Worm (Caenorhabditis elegans) whole organism, L4 larva: ENCODE measurements around the gene uda-1.
"Not testable (repeated sequence)": the region's sequence is repeated elsewhere in the genome, so short reads cannot be mapped to it uniquely, and the experiment has no call there.

Source experiments
- D1046.2 ChIP-seq: fragments of 200-800 bp; sonication (Bioruptor generic); IDR thresholded peaks from 2 replicates; pipeline ENCODE4 v1.3.6; 2022; ENCODE audit warnings: missing genetic modification characterization, missing compliant biosample characterization
- F37D6.2 ChIP-seq: sonication (generic microtip); optimal IDR thresholded peaks from 2 replicates; lab custom pipeline; 2016; ENCODE audit warnings: mild to moderate bottlenecking, missing genetic modification characterization, missing compliant biosample characterization
- F49E8.2 ChIP-seq: sonication (generic microtip); optimal IDR thresholded peaks from 2 replicates; lab custom pipeline; 2016; ENCODE audit warnings: missing compliant biosample characterization, mild to moderate bottlenecking, missing genetic modification characterization, borderline replicate concordance
- Y48G9A.11 ChIP-seq: fragments of 200-800 bp; sonication (Bioruptor generic); IDR thresholded peaks from 2 replicates; pipeline ENCODE4 v1.3.6; 2022; ENCODE audit warnings: missing genetic modification reagents, missing genetic modification characterization, missing compliant biosample characterization
- aha-1 ChIP-seq: fragments of 150-350 bp; peaks from one replicate; lab custom pipeline; 2014; ENCODE audit warnings: missing biosample characterization, missing genetic modification characterization
- arid-1 ChIP-seq: fragments of 200-800 bp; sonication (Bioruptor generic); conservative IDR thresholded peaks from 2 replicates; pipeline ENCODE4 v1.3.6; 2022; ENCODE audit warnings: missing genetic modification reagents, missing genetic modification characterization, missing compliant biosample characterization
- ceh-20 ChIP-seq: fragments of 200-800 bp; sonication (Bioruptor generic); IDR thresholded peaks from 2 replicates; pipeline ENCODE4 v1.3.6; 2022; ENCODE audit warnings: missing genetic modification reagents, missing genetic modification characterization, missing compliant biosample characterization
- ces-1 ChIP-seq: fragments of 150-350 bp; sonication (generic microtip); optimal IDR thresholded peaks from 4 replicates; lab custom pipeline; 2014; ENCODE audit warnings: missing biosample characterization, missing genetic modification reagents, missing genetic modification characterization
- ctbp-1 ChIP-seq: fragments of 200-800 bp; sonication (Bioruptor generic); IDR thresholded peaks from 2 replicates; pipeline ENCODE4 v1.3.6; 2022; ENCODE audit warnings: missing genetic modification reagents, missing genetic modification characterization, missing compliant biosample characterization
- daf-19 ChIP-seq: fragments of 200-800 bp; sonication (Bioruptor generic); conservative IDR thresholded peaks from 2 replicates; pipeline ENCODE4 v1.3.6; 2022; ENCODE audit warnings: missing genetic modification characterization, missing compliant biosample characterization
- dmd-6 ChIP-seq: fragments of 200-800 bp; sonication (Bioruptor generic); IDR thresholded peaks from 2 replicates; pipeline ENCODE4 v1.3.6; 2022; ENCODE audit warnings: missing genetic modification reagents, missing genetic modification characterization, missing compliant biosample characterization
- dmd-8 ChIP-seq: fragments of 200-800 bp; sonication (Bioruptor generic); IDR thresholded peaks from 2 replicates; pipeline ENCODE4 v1.3.6; 2022; ENCODE audit warnings: missing genetic modification characterization, missing compliant biosample characterization
- dpl-1 ChIP-seq: fragments of 150-350 bp; optimal IDR thresholded peaks from 2 replicates; lab custom pipeline; 2014; ENCODE audit warnings: missing biosample characterization, missing genetic modification reagents, missing genetic modification characterization
- dve-1 ChIP-seq: sonication (generic microtip); optimal IDR thresholded peaks from 2 replicates; lab custom pipeline; 2017; ENCODE audit warnings: antibody characterized with exemption, mild to moderate bottlenecking, missing genetic modification characterization, missing compliant biosample characterization; ENCODE audit not compliant: insufficient read depth
- egl-43 ChIP-seq: fragments of 200-800 bp; sonication (Bioruptor generic); IDR thresholded peaks from 2 replicates; pipeline ENCODE4 v1.3.6; 2022; ENCODE audit warnings: missing genetic modification reagents, missing genetic modification characterization, missing compliant biosample characterization
- hlh-11 ChIP-seq: fragments of 200-800 bp; sonication (Bioruptor generic); optimal IDR thresholded peaks from 2 replicates; lab custom pipeline; 2018; ENCODE audit warnings: mild to moderate bottlenecking, missing genetic modification characterization, missing compliant biosample characterization
- hmg-1.1 ChIP-seq: fragments of 200-800 bp; sonication (Bioruptor generic); IDR thresholded peaks from 2 replicates; pipeline ENCODE4 v1.3.6; 2022; ENCODE audit warnings: missing genetic modification reagents, missing genetic modification characterization, missing compliant biosample characterization
- jun-1 ChIP-seq: fragments of 150-350 bp; optimal IDR thresholded peaks from 2 replicates; lab custom pipeline; 2014; ENCODE audit warnings: missing biosample characterization, missing genetic modification reagents, missing genetic modification characterization
- lim-7 ChIP-seq: fragments of 200-800 bp; sonication (Bioruptor generic); IDR thresholded peaks from 2 replicates; pipeline ENCODE4 v1.3.6; 2022; ENCODE audit warnings: missing genetic modification characterization, missing compliant biosample characterization
- lin-1 ChIP-seq: fragments of 200-800 bp; sonication (Bioruptor generic); IDR thresholded peaks from 2 replicates; pipeline ENCODE4 v1.3.6; 2022; ENCODE audit warnings: missing genetic modification reagents, missing genetic modification characterization, missing compliant biosample characterization
- lin-29 ChIP-seq: fragments of 200-800 bp; sonication (Bioruptor generic); IDR thresholded peaks from 2 replicates; pipeline ENCODE4 v1.3.6; 2022; ENCODE audit warnings: missing genetic modification reagents, missing genetic modification characterization, missing compliant biosample characterization
- lin-38 ChIP-seq: fragments of 200-800 bp; sonication (Bioruptor generic); IDR thresholded peaks from 2 replicates; pipeline ENCODE4 v1.3.6; 2022; ENCODE audit warnings: missing genetic modification reagents, missing genetic modification characterization, missing compliant biosample characterization
- lsy-2 ChIP-seq, 2 experiments: fragments of 150-350 bp in 1 of 2; sonication (generic microtip) in 1 of 2; optimal IDR thresholded peaks; 2 replicates each; lab custom pipeline; 2014 to 2017; ENCODE audit warnings: missing biosample characterization in 2 of 2, missing genetic modification characterization in 2 of 2
- mdl-1 ChIP-seq, 2 experiments: fragments of 150-350 bp in 1 of 2; sonication (generic microtip) in 1 of 2; optimal IDR thresholded peaks; 2 replicates each; lab custom pipeline; 2014 to 2017; ENCODE audit warnings: missing biosample characterization in 2 of 2, missing genetic modification characterization in 2 of 2
- mep-1 ChIP-seq: fragments of 150-350 bp; sonication (generic microtip); optimal IDR thresholded peaks from 3 replicates; lab custom pipeline; 2014; ENCODE audit warnings: missing biosample characterization, missing genetic modification characterization
- mes-2 ChIP-seq: sonication (generic microtip); optimal IDR thresholded peaks from 2 replicates; lab custom pipeline; 2016; ENCODE audit warnings: missing genotype, mild to moderate bottlenecking, missing genetic modification characterization, missing compliant biosample characterization; ENCODE audit not compliant: poor library complexity, severe bottlenecking
- mxl-2 ChIP-seq: fragments of 200-800 bp; sonication (Bioruptor generic); conservative IDR thresholded peaks from 2 replicates; pipeline ENCODE4 v1.3.6; 2022; ENCODE audit warnings: missing genetic modification reagents, missing genetic modification characterization, missing compliant biosample characterization
- nhr-48 ChIP-seq: sonication (generic microtip); optimal IDR thresholded peaks from 2 replicates; lab custom pipeline; 2016; ENCODE audit warnings: mild to moderate bottlenecking, missing genetic modification characterization, missing compliant biosample characterization
- pha-4 ChIP-seq, 2 experiments: fragments of 150-350 bp in 1 of 2; fragments of 200-800 bp in 1 of 2; sonication (Bioruptor generic) in 1 of 2; IDR thresholded peaks in 1 of 2; optimal IDR thresholded peaks in 1 of 2; 2 replicates each; pipeline versions ENCODE4 v1.3.6 to Lab custom; 2014 to 2022; ENCODE audit warnings: missing genetic modification characterization in 2 of 2, missing genetic modification reagents in 2 of 2, missing biosample characterization in 1 of 2, missing compliant biosample characterization in 1 of 2
- php-3 ChIP-seq: fragments of 200-800 bp; sonication (Bioruptor generic); IDR thresholded peaks from 2 replicates; pipeline ENCODE4 v1.3.6; 2022; ENCODE audit warnings: missing genetic modification reagents, missing genetic modification characterization, missing compliant biosample characterization
- rbr-2 ChIP-seq: sonication (generic microtip); optimal IDR thresholded peaks from 2 replicates; lab custom pipeline; 2016; ENCODE audit warnings: missing genotype, missing genetic modification characterization, missing compliant biosample characterization
- set-16 ChIP-seq: fragments of 200-800 bp; sonication (Bioruptor generic); IDR thresholded peaks from 2 replicates; pipeline ENCODE4 v1.3.6; 2022; ENCODE audit warnings: missing genetic modification reagents, missing genetic modification characterization, missing compliant biosample characterization
- tag-97 ChIP-seq: fragments of 200-800 bp; sonication (Bioruptor generic); IDR thresholded peaks from 2 replicates; pipeline ENCODE4 v1.3.6; 2022; ENCODE audit warnings: missing genetic modification characterization, missing compliant biosample characterization
- unc-130 ChIP-seq: sonication (generic microtip); optimal IDR thresholded peaks from 2 replicates; lab custom pipeline; 2016; ENCODE audit warnings: missing genetic modification reagents, missing genetic modification characterization, missing compliant biosample characterization
- unc-62 ChIP-seq, 3 experiments: fragments of 150-350 bp in 1 of 3; sonication (generic microtip); optimal IDR thresholded peaks in 2 of 3; peaks in 1 of 3; 1 replicate in 1 of 3; 2 replicates in 2 of 3; lab custom pipeline; 2014 to 2017; ENCODE audit warnings: missing biosample characterization in 3 of 3, missing genetic modification characterization in 3 of 3, missing genetic modification reagents in 3 of 3, missing genotype in 1 of 3
- zfp-2 ChIP-seq: sonication (generic microtip); optimal IDR thresholded peaks from 2 replicates; lab custom pipeline; 2016; ENCODE audit warnings: mild to moderate bottlenecking, missing genetic modification characterization, missing compliant biosample characterization
- zfp-3 ChIP-seq: fragments of 200-800 bp; sonication (Bioruptor generic); conservative IDR thresholded peaks from 2 replicates; pipeline ENCODE4 v1.3.6; 2022; ENCODE audit warnings: missing genetic modification reagents, missing genetic modification characterization, missing compliant biosample characterization
- zip-11 ChIP-seq: fragments of 200-800 bp; sonication (Bioruptor generic); IDR thresholded peaks from 2 replicates; pipeline ENCODE4 v1.3.6; 2022; ENCODE audit warnings: missing genetic modification characterization, missing compliant biosample characterization
- ztf-7 ChIP-seq: fragments of 150-350 bp; optimal IDR thresholded peaks from 2 replicates; lab custom pipeline; 2014; ENCODE audit warnings: missing biosample characterization, missing genetic modification characterization

uda-1 gene

DNA sequence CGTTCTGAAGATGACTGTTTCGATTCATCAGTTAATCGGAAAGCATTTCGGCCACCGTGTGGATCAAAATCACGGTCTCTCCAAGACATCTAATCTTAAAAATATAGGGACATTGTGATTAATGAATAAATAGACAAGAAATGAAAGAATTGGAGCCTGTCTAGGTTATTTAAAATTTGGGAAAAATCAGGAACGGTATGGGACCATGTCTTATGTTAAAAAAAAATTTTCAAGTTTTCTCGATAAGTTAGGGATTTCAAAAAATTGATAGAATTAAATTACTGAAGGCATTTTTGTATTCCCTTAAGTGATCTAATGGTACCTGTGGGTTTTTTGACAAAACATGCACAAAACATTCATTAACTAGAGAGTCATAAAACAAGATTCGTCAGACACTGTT, 28.4 kb upstream of the uda-1 start, which contains the start of gene unc-41 (continued):
- TF ChIP-seq daf-19, result no peak

DNA sequence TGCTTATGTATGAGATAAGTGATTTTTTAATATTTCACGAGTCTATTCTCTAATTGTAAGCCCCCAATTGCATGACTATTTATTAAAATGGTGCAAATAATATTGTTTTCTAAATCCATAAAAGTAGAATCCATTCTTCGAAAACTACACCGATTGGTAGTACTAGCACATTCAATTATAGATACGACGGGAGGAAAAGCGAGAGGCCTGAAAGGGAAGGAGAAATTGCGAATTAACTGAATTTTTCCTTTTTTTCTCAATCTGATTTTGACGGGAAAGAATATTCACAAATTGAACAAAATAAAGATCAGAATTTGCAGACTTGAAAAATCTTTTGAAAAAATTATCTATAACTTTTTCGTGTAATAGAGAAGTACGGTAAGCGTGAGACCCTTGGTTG, 27.3 kb upstream of the uda-1 start:
- TF ChIP-seq unc-130 (GFP tag; lab: Kevin White, UChicago) (no peak), mdl-1 (tag; optimal IDR thresholded peaks at IDR 0.05; lab: Kevin White, UChicago) (no peak), dpl-1 (GFP tag; lab: Kevin White, UChicago) (no peak), zfp-2 (tag; lab: Kevin White, UChicago) (no peak), ces-1 (GFP tag; lab: Kevin White, UChicago) (no peak), mxl-2 (GFP tag; lab: Robert Waterston, UW) (no peak), lin-38 (no peak), zfp-3 (no peak), F49E8.2 (no peak), dmd-6 (GFP tag; lab: Robert Waterston, UW) (no peak), zip-11 (no peak), ztf-7 (tag; lab: Kevin White, UChicago) (no peak)

DNA sequence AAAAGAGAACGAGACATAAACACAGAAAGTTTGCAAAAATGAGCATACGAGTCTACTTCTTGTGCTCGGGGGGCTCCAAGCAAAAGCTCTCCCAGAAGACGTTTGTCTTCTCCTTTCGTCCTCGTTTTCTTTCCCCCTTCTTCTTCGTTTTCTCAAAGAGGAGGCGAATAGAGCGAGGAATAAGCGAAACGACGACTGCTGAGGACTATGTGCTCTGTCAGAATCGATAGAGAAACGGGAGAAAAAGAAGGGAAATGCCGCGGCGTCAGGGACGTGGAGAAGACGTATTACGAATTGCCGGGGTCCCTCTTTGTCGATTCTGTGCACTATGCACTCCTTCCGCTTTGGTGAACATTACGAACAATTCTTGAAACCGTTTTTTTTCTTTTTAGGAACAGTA, 26.1 kb upstream of the uda-1 start:
- TF ChIP-seq F49E8.2, result no peak
- TF ChIP-seq arid-1, result 0 out of 2 replicates have a peak, but pooled peaks have one; percentile 25
- TF ChIP-seq rbr-2 (tag; lab: Kevin White, UChicago), result peak; percentile 65
- TF ChIP-seq Y48G9A.11 (GFP tag; lab: Robert Waterston, UW), result 0 out of 2 replicates have a peak, but pooled peaks have one; percentile 11
- peak; percentile 65; the same call in 1 of the 2 replicates for TF ChIP-seq egl-43 (GFP tag; lab: Robert Waterston, UW)
- 0 out of 2 replicates have a peak, but pooled peaks have one; percentile 15 for TF ChIP-seq hmg-1.1 (GFP tag; lab: Robert Waterston, UW)
- no peak for TF ChIP-seq D1046.2
- TF ChIP-seq mep-1, result peak; percentile 20
- no peak for TF ChIP-seq mes-2 (tag; lab: Kevin White, UChicago)
- 0 out of 2 replicates have a peak, but pooled peaks have one; percentile 21 for TF ChIP-seq pha-4 (GFP tag; IDR thresholded peaks at IDR 0.05; lab: Robert Waterston, UW)
- TF ChIP-seq pha-4 (tag; optimal IDR thresholded peaks at IDR 0.05; lab: Kevin White, UChicago), result no peak
- peak; percentile 52 for TF ChIP-seq lin-38
- peak in 1 of 2 experiments; percentile 41 for TF ChIP-seq lsy-2 (tag; optimal IDR thresholded peaks at IDR 0.05; lab: Kevin White, UChicago)
- TF ChIP-seq aha-1 (tag; lab: Kevin White, UChicago), result peak; percentile 24
- TF ChIP-seq ctbp-1 (GFP tag; lab: Robert Waterston, UW), result 0 out of 2 replicates have a peak, but pooled peaks have one; percentile 35
- TF ChIP-seq set-16 (GFP tag; lab: Robert Waterston, UW), result peak; percentile 29; the same call in 1 of the 2 replicates
- TF ChIP-seq unc-130 (GFP tag; lab: Kevin White, UChicago), result peak; percentile 11
- no peak for TF ChIP-seq mdl-1 (tag; optimal IDR thresholded peaks at IDR 0.05; lab: Kevin White, UChicago)
- TF ChIP-seq zfp-2 (tag; lab: Kevin White, UChicago), result no peak
- TF ChIP-seq tag-97 (GFP tag; lab: Robert Waterston, UW), result no peak
- TF ChIP-seq, all 104 proteins: peak for 13

DNA sequence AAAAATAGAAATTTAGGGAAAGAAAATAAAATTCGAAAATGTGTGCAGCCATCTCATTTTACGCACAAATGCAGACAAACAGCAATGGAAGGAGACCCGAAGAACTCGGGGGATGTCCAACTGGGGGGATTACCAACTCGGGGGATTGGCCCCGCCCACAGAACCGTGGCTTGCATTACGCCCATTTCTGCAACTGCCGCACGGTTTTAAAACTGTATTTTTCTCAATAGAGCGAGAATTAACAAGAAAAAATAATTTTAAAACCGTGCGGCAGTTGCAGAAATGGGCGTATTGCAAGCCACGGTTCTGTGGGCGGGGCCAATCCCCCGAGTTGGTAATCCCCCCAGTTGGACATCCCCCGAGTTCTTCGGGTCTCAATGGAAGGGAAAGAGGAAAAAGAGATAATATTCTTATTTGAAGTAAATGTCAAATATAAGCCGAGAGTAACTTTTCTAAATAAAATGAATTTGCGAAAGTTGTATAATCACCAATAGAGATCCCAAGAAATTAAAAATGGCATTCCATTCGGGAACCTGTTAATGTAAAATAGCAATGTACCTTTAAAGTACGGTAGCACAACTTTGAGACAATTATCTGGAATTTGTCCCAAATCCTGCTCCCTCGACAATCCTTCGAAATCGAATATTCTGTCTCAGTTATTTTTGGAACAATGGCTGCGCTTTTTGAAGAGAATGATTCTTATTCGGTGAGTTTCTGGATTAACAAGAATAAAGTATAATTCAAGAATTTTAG, 23.6 kb upstream of the uda-1 start, which contains the start of the genes ruvb-1 and tofu-1:
ruvb-1 (minus strand) TSS at position 72 of the 753 bp plus-strand sequence.
tofu-1 (plus strand) TSS at position 417 of the 753 bp plus-strand sequence.
- TF ChIP-seq dmd-8 (GFP tag; lab: Robert Waterston, UW) (peak; percentile 57; the same call in 1 of the 2 replicates), lim-7 (GFP tag; lab: Robert Waterston, UW) (0 out of 2 replicates have a peak, but pooled peaks have one; percentile 29), hmg-1.1 (GFP tag; lab: Robert Waterston, UW) (peak; percentile 93), F37D6.2 (tag; lab: Kevin White, UChicago) (peak; percentile 36), hlh-11 (tag; lab: Kevin White, UChicago) (peak; percentile 67), jun-1 (tag; lab: Kevin White, UChicago) (peak; percentile 15), mes-2 (tag; lab: Kevin White, UChicago) (peak; percentile 75), pha-4 (GFP tag; IDR thresholded peaks at IDR 0.05; lab: Robert Waterston, UW) (peak; percentile 90), egl-43 (GFP tag; lab: Robert Waterston, UW) (peak; percentile 78), unc-62 (GFP tag; optimal IDR thresholded peaks at IDR 0.05 in 1 of 2; lab: Kevin White, UChicago) (peak in 1 of 2 experiments; percentile 48), arid-1 (peak; percentile 54; the same call in 1 of the 2 replicates), php-3 (peak; percentile 65; the same call in 1 of the 2 replicates), ceh-20 (GFP tag; lab: Robert Waterston, UW) (peak; percentile 81), zfp-3 (peak; percentile 72; the same call in 1 of the 2 replicates), dmd-6 (GFP tag; lab: Robert Waterston, UW) (peak; percentile 76), nhr-48 (tag; lab: Kevin White, UChicago) (peak; percentile 59), lin-1 (peak; percentile 57; the same call in 1 of the 2 replicates), mep-1 (peak; percentile 88), lin-29 (GFP tag; lab: Robert Waterston, UW) (0 out of 2 replicates have a peak, but pooled peaks have one; percentile 38), D1046.2 (0 out of 2 replicates have a peak, but pooled peaks have one; percentile 27), dve-1 (peak; percentile 88)
- not testable (repeated sequence) for TF ChIP-seq pha-4, unc-62 (tag; optimal IDR thresholded peaks at IDR 0.05; lab: Kevin White, UChicago)
